Worm (Caenorhabditis elegans) whole organism, late embryonic: ENCODE results near the gene F14F9.4.

ENCODE experiments used
- ceh-18 ChIP-seq: sonication (generic microtip); optimal IDR thresholded peaks from 2 replicates; lab custom pipeline; 2016; ENCODE audit warnings: missing genetic modification characterization, missing compliant biosample characterization
- che-1 ChIP-seq: sonication (generic microtip); optimal IDR thresholded peaks from 2 replicates; lab custom pipeline; 2016; ENCODE audit warnings: mild to moderate bottlenecking, missing genetic modification characterization, missing compliant biosample characterization
- hlh-30 ChIP-seq: sonication (generic microtip); optimal IDR thresholded peaks from 2 replicates; lab custom pipeline; 2017; ENCODE audit warnings: antibody characterized with exemption, missing genetic modification characterization, missing compliant biosample characterization; ENCODE audit not compliant: insufficient read depth
- lim-6 ChIP-seq: sonication (generic microtip); optimal IDR thresholded peaks from 2 replicates; lab custom pipeline; 2016; ENCODE audit warnings: missing genetic modification characterization, missing compliant biosample characterization
- nhr-11 ChIP-seq: fragments of 150-350 bp; optimal IDR thresholded peaks from 2 replicates; lab custom pipeline; 2014; ENCODE audit warnings: missing biosample characterization, missing genetic modification characterization
- pha-4 ChIP-seq: fragments of 150-350 bp; optimal IDR thresholded peaks from 2 replicates; lab custom pipeline; 2018; ENCODE audit warnings: missing biosample characterization, missing genetic modification reagents, missing genetic modification characterization
- sox-2 ChIP-seq: fragments of 200-800 bp; sonication (Bioruptor generic); IDR thresholded peaks from 2 replicates; pipeline ENCODE4 v1.3.6; 2022; ENCODE audit warnings: missing genetic modification reagents, missing genetic modification characterization, missing compliant biosample characterization
- unc-55 ChIP-seq: sonication (generic microtip); optimal IDR thresholded peaks from 2 replicates; lab custom pipeline; 2017; ENCODE audit warnings: missing biosample characterization, missing genetic modification reagents, missing genetic modification characterization
- unc-86 ChIP-seq: sonication (generic microtip); optimal IDR thresholded peaks from 2 replicates; lab custom pipeline; 2016; ENCODE audit warnings: missing genetic modification characterization, missing compliant biosample characterization

DNA sequence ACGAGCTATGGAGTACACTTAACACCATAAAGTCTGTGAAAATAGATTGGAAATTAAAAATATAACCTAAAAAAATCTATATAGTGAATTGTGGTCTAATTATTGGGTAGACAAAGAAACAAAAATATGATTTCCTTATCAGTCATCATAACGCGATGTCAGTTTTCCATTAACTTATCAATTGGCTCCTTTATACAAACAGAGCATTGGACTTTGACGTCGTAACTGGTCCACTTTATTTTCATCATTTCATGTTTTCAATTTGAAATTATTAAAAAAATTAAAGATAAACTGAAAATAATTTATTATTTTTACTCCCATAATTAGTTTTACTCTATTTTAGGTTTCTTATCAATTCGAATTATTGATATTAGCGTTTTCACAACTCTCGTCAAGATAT is 45.5 kb downstream of the F14F9.4 start:
- TF ChIP-seq lim-6 (tag; lab: Kevin White, UChicago) (no peak), pha-4 (tag; lab: Kevin White, UChicago) (no peak), unc-55 (GFP tag; lab: Kevin White, UChicago) (no peak), che-1 (no peak), ceh-18 (tag; lab: Kevin White, UChicago) (no peak), unc-86 (tag; lab: Kevin White, UChicago) (no peak), sox-2 (GFP tag; lab: Robert Waterston, UW) (no peak), hlh-30 (tag; lab: Kevin White, UChicago) (no peak), nhr-11 (tag; lab: Kevin White, UChicago) (no peak)
